Worm (Caenorhabditis elegans): ENCODE results near the gene soap-1.

DNA sequence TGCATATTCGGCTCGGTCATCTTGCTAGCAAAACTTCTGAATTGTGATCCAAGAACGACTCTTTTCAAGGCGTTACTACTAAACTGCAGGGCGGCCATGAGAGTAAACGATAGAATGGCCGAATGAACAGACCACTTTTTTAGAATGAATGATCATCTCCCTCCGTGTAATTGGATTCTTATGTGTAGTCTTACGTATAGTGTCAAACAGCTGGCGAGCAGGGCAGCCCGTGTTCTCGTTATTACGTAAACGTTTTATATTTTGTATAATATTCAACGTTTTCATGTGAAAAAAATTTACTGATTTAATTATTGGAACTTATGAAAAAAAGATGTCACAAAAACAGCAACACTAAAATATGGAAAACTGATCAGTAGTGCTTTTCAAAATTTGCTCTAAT, 58.6 kb downstream of the soap-1 start, which contains the start of gene F10D2.10:
- TF ChIP-seq ama-1 (optimal IDR thresholded peaks at IDR 0.05): no peak
- no peak for TF ChIP-seq flt-1 (GFP tag; IDR thresholded peaks at IDR 0.05)
- TF ChIP-seq B0310.2 (tag; optimal IDR thresholded peaks at IDR 0.05): no peak
- TF ChIP-seq hmbx-1 (tag; optimal IDR thresholded peaks at IDR 0.05): no peak
- no peak for TF ChIP-seq pes-1 (GFP tag; IDR thresholded peaks at IDR 0.05)
- TF ChIP-seq ets-7 (tag; optimal IDR thresholded peaks at IDR 0.05): no peak
- TF ChIP-seq hnd-1 (tag; optimal IDR thresholded peaks at IDR 0.05): no peak

Measured in whole organism, early embryonic.